Worm (Caenorhabditis elegans) whole organism, L2 larva: ENCODE data around the gene cgef-1.

Experiments
- ama-1 ChIP-seq: fragments of 150-350 bp; optimal IDR thresholded peaks from 2 replicates; lab custom pipeline; 2018; ENCODE audit warnings: inconsistent platforms
- nhr-25 ChIP-seq: fragments of 150-350 bp; sonication (generic microtip); optimal IDR thresholded peaks from 3 replicates; lab custom pipeline; 2014; ENCODE audit warnings: missing biosample characterization, missing genetic modification characterization
- unc-62 ChIP-seq: fragments of 150-350 bp; optimal IDR thresholded peaks from 2 replicates; lab custom pipeline; 2014; ENCODE audit warnings: missing biosample characterization, missing genetic modification reagents, missing genetic modification characterization

DNA sequence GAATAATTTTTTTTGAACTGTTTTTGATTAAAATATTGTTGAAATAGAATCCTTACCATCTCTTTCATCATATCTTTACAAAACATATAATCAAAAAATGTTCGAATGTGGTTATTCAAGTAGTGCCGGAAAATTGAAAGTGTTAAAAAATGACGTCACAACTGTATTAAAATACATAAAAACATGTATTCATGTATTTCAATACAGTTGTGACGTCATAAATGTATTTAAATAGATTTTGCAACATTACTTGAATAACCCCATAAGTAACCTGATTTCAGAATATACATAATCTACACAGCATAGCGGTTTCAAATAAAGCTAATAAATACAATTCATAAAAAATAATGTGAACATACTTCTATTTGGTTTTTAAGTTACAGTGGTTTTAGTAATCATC, 5.1 kb downstream of the cgef-1 start:
- TF ChIP-seq unc-62 (GFP tag; lab: Kevin White, UChicago) (no peak), ama-1 (lab: Kevin White, UChicago) (no peak), nhr-25 (no peak)
